Fruit fly (Drosophila melanogaster) whole organism, embryonic: ENCODE results near the gene CG8051.

Experiments used
- Aef1 ChIP-seq: fragments of 200-800 bp; sonication (Bioruptor generic); IDR thresholded peaks from 3 replicates; pipeline ENCODE4 v1.3.6; 2022; ENCODE audit warnings: missing biosample characterization, missing genetic modification characterization
- B-H1 ChIP-seq: fragments of 200-800 bp; sonication (Bioruptor generic); IDR thresholded peaks from 3 replicates; pipeline ENCODE4 v1.3.6; 2022; ENCODE audit warnings: missing biosample characterization, missing genetic modification characterization
- BtbVII ChIP-seq: fragments of 200-800 bp; sonication (Bioruptor generic); optimal IDR thresholded peaks from 3 replicates; lab custom pipeline; 2017; ENCODE audit warnings: missing biosample characterization, mild to moderate bottlenecking, missing genetic modification characterization
- CG10366 ChIP-seq: fragments of 200-800 bp; sonication (Bioruptor generic); IDR thresholded peaks from 2 replicates; pipeline ENCODE4 v1.3.6; 2022; ENCODE audit warnings: missing biosample characterization, missing genetic modification characterization
- CG14860 ChIP-seq: fragments of 200-800 bp; sonication (Bioruptor generic); IDR thresholded peaks from 3 replicates; pipeline ENCODE4 v1.3.6; 2022; ENCODE audit warnings: missing biosample characterization, missing genetic modification characterization; ENCODE audit not compliant: partially characterized antibody
- CG1792 ChIP-seq: fragments of 200-800 bp; sonication (Bioruptor generic); optimal IDR thresholded peaks from 2 replicates; lab custom pipeline; 2016; ENCODE audit warnings: missing biosample characterization, missing genetic modification characterization
- CG2202 ChIP-seq: fragments of 200-800 bp; sonication (Bioruptor generic); optimal IDR thresholded peaks from 2 replicates; lab custom pipeline; 2018; ENCODE audit warnings: missing biosample characterization, mild to moderate bottlenecking, missing genetic modification characterization
- CG2889 ChIP-seq: fragments of 200-800 bp; sonication (Bioruptor generic); IDR thresholded peaks from 3 replicates; pipeline ENCODE4 v1.3.6; 2022; ENCODE audit warnings: missing biosample characterization, missing genetic modification characterization
- CG34376 ChIP-seq: fragments of 200-800 bp; sonication (Bioruptor generic); optimal IDR thresholded peaks from 2 replicates; lab custom pipeline; 2018; ENCODE audit warnings: missing biosample characterization, mild to moderate bottlenecking, missing genetic modification characterization
- CG43689 ChIP-seq: fragments of 200-800 bp; sonication (Bioruptor generic); IDR thresholded peaks from 2 replicates; pipeline ENCODE4 v1.3.6; 2022; ENCODE audit warnings: missing biosample characterization, missing genetic modification characterization
- CG6791 ChIP-seq: fragments of 200-800 bp; sonication (Bioruptor generic); IDR thresholded peaks from 3 replicates; pipeline ENCODE4 v1.3.6; 2022; ENCODE audit warnings: missing biosample characterization, missing genetic modification characterization; ENCODE audit not compliant: partially characterized antibody
- CG9876 ChIP-seq: fragments of 200-800 bp; sonication (Bioruptor generic); optimal IDR thresholded peaks from 2 replicates; lab custom pipeline; 2016; ENCODE audit warnings: missing biosample characterization, missing genetic modification characterization
- D ChIP-seq, 2 experiments: fragments of 200-800 bp in 1 of 2; fragments of >200 bp in 1 of 2; sonication (Bioruptor generic) in 1 of 2; optimal IDR thresholded peaks; 2 replicates in 1 of 2; 3 replicates in 1 of 2; lab custom pipeline; 2017; ENCODE audit warnings: mild to moderate bottlenecking in 1 of 2, missing biosample characterization in 1 of 2, missing genetic modification characterization in 1 of 2, missing genetic modification reagents in 1 of 2
- Dref ChIP-seq: fragments of 200-800 bp; sonication (Bioruptor generic); IDR thresholded peaks from 2 replicates; pipeline ENCODE4 v1.3.6; 2022; ENCODE audit warnings: missing biosample characterization, missing genetic modification characterization
- Ets65A ChIP-seq: fragments of 200-800 bp; sonication (Bioruptor generic); peaks from one replicate; lab custom pipeline; 2016; ENCODE audit warnings: missing biosample characterization, missing genetic modification characterization
- GATAe ChIP-seq: fragments of 200-800 bp; sonication (Bioruptor generic); conservative IDR thresholded peaks from 2 replicates; pipeline ENCODE4 v1.3.6; 2022; ENCODE audit warnings: missing biosample characterization, missing genetic modification characterization
- Hey ChIP-seq: fragments of 200-800 bp; sonication (Bioruptor generic); optimal IDR thresholded peaks from 3 replicates; lab custom pipeline; 2018; ENCODE audit warnings: missing biosample characterization, mild to moderate bottlenecking, missing genetic modification characterization
- Hmr ChIP-seq: fragments of 200-800 bp; sonication (Bioruptor generic); optimal IDR thresholded peaks from 3 replicates; lab custom pipeline; 2017; ENCODE audit warnings: mild to moderate bottlenecking, missing biosample characterization, missing genetic modification reagents, missing genetic modification characterization
- Hmx ChIP-seq: fragments of 200-800 bp; sonication (Bioruptor generic); optimal IDR thresholded peaks from 2 replicates; lab custom pipeline; 2016; ENCODE audit warnings: missing biosample characterization, missing genetic modification characterization
- Med ChIP-seq: fragments of 200-800 bp; sonication (Bioruptor generic); peaks from one replicate; lab custom pipeline; 2016; ENCODE audit warnings: missing biosample characterization, missing genetic modification characterization, mild to moderate bottlenecking, inconsistent platforms, moderate library complexity
- NC2α ChIP-seq: fragments of 200-800 bp; sonication (Bioruptor generic); optimal IDR thresholded peaks from 2 replicates; lab custom pipeline; 2016; ENCODE audit warnings: missing biosample characterization, missing genetic modification characterization
- Pdp1 ChIP-seq, 2 experiments: fragments of 200-800 bp; sonication (Bioruptor generic); optimal IDR thresholded peaks; 3 replicates each; lab custom pipeline; 2016; ENCODE audit warnings: missing biosample characterization in 2 of 2, missing genetic modification characterization in 2 of 2, mild to moderate bottlenecking in 1 of 2, moderate library complexity in 1 of 2
- Sox100B ChIP-seq: fragments of 200-800 bp; sonication (Bioruptor generic); optimal IDR thresholded peaks from 3 replicates; lab custom pipeline; 2018; ENCODE audit warnings: missing biosample characterization, mild to moderate bottlenecking, missing genetic modification characterization
- Usf ChIP-seq: fragments of 200-800 bp; sonication (Bioruptor generic); optimal IDR thresholded peaks from 2 replicates; lab custom pipeline; 2017; ENCODE audit warnings: missing genotype, missing biosample characterization, missing genetic modification characterization
- Vsx1 ChIP-seq: fragments of 200-800 bp; sonication (Bioruptor generic); optimal IDR thresholded peaks from 2 replicates; lab custom pipeline; 2017; ENCODE audit warnings: missing biosample characterization, mild to moderate bottlenecking, missing genetic modification characterization, missing genetic modification reagents
- aop ChIP-seq: fragments of 200-800 bp; sonication (Bioruptor generic); IDR thresholded peaks from 2 replicates; pipeline ENCODE4 v1.3.6; 2022; ENCODE audit warnings: missing biosample characterization, missing genetic modification characterization
- bigmax ChIP-seq: fragments of 200-800 bp; sonication (Bioruptor generic); optimal IDR thresholded peaks from 2 replicates; lab custom pipeline; 2018; ENCODE audit warnings: missing biosample characterization, mild to moderate bottlenecking, missing genetic modification characterization
- dimm ChIP-seq: fragments of 200-800 bp; sonication (Bioruptor generic); IDR thresholded peaks from 2 replicates; pipeline ENCODE4 v1.3.6; 2022; ENCODE audit warnings: missing biosample characterization, missing genetic modification characterization
- exex ChIP-seq: fragments of 200-800 bp; sonication (Bioruptor generic); optimal IDR thresholded peaks from 4 replicates; lab custom pipeline; 2018; ENCODE audit warnings: missing biosample characterization, mild to moderate bottlenecking, missing genetic modification characterization, moderate library complexity
- grn ChIP-seq: fragments of 200-800 bp; sonication (Bioruptor generic); optimal IDR thresholded peaks from 3 replicates; lab custom pipeline; 2017; ENCODE audit warnings: missing biosample characterization, missing genetic modification characterization
- gt ChIP-seq: fragments of 200-800 bp; sonication (Bioruptor generic); IDR thresholded peaks from 2 replicates; pipeline ENCODE4 v1.3.6; 2022; ENCODE audit warnings: missing biosample characterization, missing genetic modification characterization
- her ChIP-seq: fragments of 200-800 bp; sonication (Bioruptor generic); optimal IDR thresholded peaks from 2 replicates; lab custom pipeline; 2016; ENCODE audit warnings: missing biosample characterization, missing genetic modification characterization
- hkb ChIP-seq, 2 experiments: fragments of 200-800 bp in 1 of 2; fragments of >200 bp in 1 of 2; sonication (Bioruptor generic) in 1 of 2; IDR thresholded peaks in 1 of 2; optimal IDR thresholded peaks in 1 of 2; 2 replicates each; pipeline versions ENCODE4 v1.3.6 to Lab custom; 2017 to 2022; ENCODE audit warnings: missing biosample characterization in 1 of 2, missing genetic modification characterization in 1 of 2
- insv ChIP-seq, 2 experiments: fragments of 200-800 bp; sonication (Bioruptor generic); optimal IDR thresholded peaks; 3 replicates each; lab custom pipeline; 2016 to 2018; ENCODE audit warnings: missing biosample characterization in 2 of 2, missing genetic modification characterization in 2 of 2
- mirr ChIP-seq: fragments of 200-800 bp; sonication (Bioruptor generic); optimal IDR thresholded peaks from 3 replicates; lab custom pipeline; 2018; ENCODE audit warnings: missing biosample characterization, mild to moderate bottlenecking, missing genetic modification characterization
- shn ChIP-seq: fragments of 200-800 bp; sonication (Bioruptor generic); optimal IDR thresholded peaks from 3 replicates; lab custom pipeline; 2016; ENCODE audit warnings: missing biosample characterization, missing genetic modification characterization
- sug ChIP-seq: fragments of 200-800 bp; optimal IDR thresholded peaks from 2 replicates; lab custom pipeline; 2019; ENCODE audit warnings: missing biosample characterization, mild to moderate bottlenecking, missing genetic modification characterization, moderate library complexity

The CG8051 gene

DNA sequence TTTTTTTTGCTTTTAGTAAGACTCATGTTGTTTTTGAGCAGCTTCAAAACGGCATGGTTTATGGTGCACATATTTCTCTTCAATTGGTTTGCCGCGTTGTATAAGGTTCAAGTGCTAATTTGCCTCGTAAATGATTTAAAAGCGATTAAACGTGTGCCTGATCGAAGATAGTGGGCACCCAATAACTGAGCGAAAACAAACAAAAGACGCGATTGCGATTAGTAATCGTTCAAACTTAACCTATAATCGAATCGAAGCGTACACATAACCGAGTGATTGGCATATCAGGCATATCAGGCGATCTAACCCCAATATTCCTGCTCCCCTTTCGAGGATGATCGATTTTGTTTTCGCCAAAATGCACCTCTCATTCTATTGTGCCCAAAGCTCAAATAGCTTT lies 13.7 kb downstream of the CG8051 start:
- no peak for TF ChIP-seq shn (GFP tag; lab: Kevin White, UChicago)
- no peak for TF ChIP-seq GATAe (GFP tag; lab: Robert Waterston, UW)
- no peak for TF ChIP-seq mirr (GFP tag; lab: Kevin White, UChicago)
- TF ChIP-seq Usf (GFP tag; lab: Kevin White, UChicago): no peak
- TF ChIP-seq Aef1 (GFP tag; lab: Robert Waterston, UW): no peak
- no peak for TF ChIP-seq CG1792 (GFP tag; lab: Kevin White, UChicago)
- TF ChIP-seq CG34376: peak; percentile 22
- peak; percentile 70 for TF ChIP-seq Vsx1 (GFP tag; lab: Kevin White, UChicago)
- no peak for TF ChIP-seq NC2α
- TF ChIP-seq bigmax (GFP tag; lab: Kevin White, UChicago): peak; percentile 78
- TF ChIP-seq Pdp1 (GFP tag; optimal IDR thresholded peaks at IDR 0.05; lab: Kevin White, UChicago): peak in 1 of 2 experiments; percentile 64
- no peak for TF ChIP-seq CG6791 (GFP tag; lab: Robert Waterston, UW)
- peak; percentile 75 for TF ChIP-seq sug
- peak; percentile 1 for TF ChIP-seq Ets65A (GFP tag; lab: Kevin White, UChicago)
- peak; percentile 98 for TF ChIP-seq exex (tag; lab: Kevin White, UChicago)
- no peak for TF ChIP-seq Hey (tag; lab: Kevin White, UChicago)
- TF ChIP-seq Sox100B (GFP tag; lab: Kevin White, UChicago): no peak
- TF ChIP-seq grn (GFP tag; lab: Kevin White, UChicago): peak; percentile 89
- TF ChIP-seq aop: no peak
- TF ChIP-seq Hmx (GFP tag; lab: Kevin White, UChicago): no peak

DNA sequence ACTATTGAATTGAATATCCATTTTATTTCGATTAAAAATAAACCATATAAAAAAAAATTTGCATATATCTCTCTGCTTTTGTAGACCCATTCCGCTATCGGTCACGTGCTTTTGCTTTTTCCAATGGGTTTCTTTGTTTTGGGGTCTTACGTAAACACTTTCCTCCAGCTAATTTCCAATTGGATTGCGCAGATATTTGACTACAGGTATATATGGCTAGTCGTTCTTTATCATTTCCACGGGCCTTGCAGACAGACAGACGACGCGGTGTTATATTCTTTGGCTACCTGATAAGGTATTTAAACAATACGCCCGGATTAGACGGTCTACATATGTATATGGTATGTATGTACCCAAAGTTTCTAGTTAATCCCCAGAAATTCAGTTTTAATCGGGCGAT lies 14.4 kb downstream of the CG8051 start:
- no peak for TF ChIP-seq NC2α
- TF ChIP-seq CG2889 (GFP tag; lab: Robert Waterston, UW): no peak
- no peak for TF ChIP-seq CG9876 (GFP tag; lab: Kevin White, UChicago)
- TF ChIP-seq CG14860: no peak
- TF ChIP-seq D (optimal IDR thresholded peaks at IDR 0.05; lab: Kevin White, UChicago): no peak
- no peak for TF ChIP-seq D (GFP tag; optimal IDR thresholded peaks at IDR 0.05; lab: Kevin White, UChicago)
- no peak for TF ChIP-seq CG10366 (GFP tag; lab: Robert Waterston, UW)
- peak; percentile 62 for TF ChIP-seq Med (GFP tag; lab: Kevin White, UChicago)
- no peak for TF ChIP-seq gt
- peak; percentile 30 for TF ChIP-seq mirr (GFP tag; lab: Kevin White, UChicago)
- no peak for TF ChIP-seq CG2202 (tag; lab: Kevin White, UChicago)
- no peak for TF ChIP-seq her (GFP tag; lab: Kevin White, UChicago)
- peak; percentile 5 for TF ChIP-seq BtbVII (GFP tag; lab: Kevin White, UChicago)
- TF ChIP-seq CG43689 (GFP tag; lab: Robert Waterston, UW): no peak
- TF ChIP-seq insv (GFP tag; optimal IDR thresholded peaks at IDR 0.05; lab: Kevin White, UChicago): peak in 1 of 2 experiments; percentile 39
- no peak for TF ChIP-seq B-H1 (GFP tag; lab: Robert Waterston, UW)
- TF ChIP-seq hkb (optimal IDR thresholded peaks at IDR 0.05; lab: Kevin White, UChicago): no peak
- no peak for TF ChIP-seq hkb (GFP tag; IDR thresholded peaks at IDR 0.05; lab: Robert Waterston, UW)
- TF ChIP-seq dimm (GFP tag; lab: Robert Waterston, UW): no peak
- TF ChIP-seq Pdp1 (GFP tag; optimal IDR thresholded peaks at IDR 0.05; lab: Kevin White, UChicago): peak in 1 of 2 experiments; percentile 36
- TF ChIP-seq Dref (GFP tag; lab: Robert Waterston, UW): no peak
- no peak for TF ChIP-seq Hmr (GFP tag; lab: Kevin White, UChicago)
- TF ChIP-seq, all 482 proteins: peak for 5
